Fruit fly (Drosophila melanogaster): ENCODE results near the gene RpS14b.
A peak's percentile ranks its signal among the peaks of the same experiment; 100 is the strongest.

Gene RpS14b

DNA sequence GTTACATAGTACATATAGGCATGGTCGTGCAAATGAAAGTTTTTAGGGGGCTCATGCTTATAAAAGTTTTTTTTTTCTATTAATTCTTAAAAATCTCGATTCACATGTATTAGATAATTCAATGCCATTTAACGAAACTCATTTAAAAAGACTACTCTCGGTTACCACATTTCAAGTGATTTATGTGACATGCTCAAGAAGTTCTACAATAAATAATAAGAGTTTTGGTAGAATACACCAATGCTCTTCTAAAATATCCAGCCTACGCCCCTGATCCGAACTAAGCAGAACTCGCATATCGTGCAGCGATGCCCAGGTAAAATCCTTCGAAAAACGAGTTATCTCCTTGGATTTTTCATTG is 42.2 kb upstream of the RpS14b start (continued):
- TF ChIP-seq hkb (optimal IDR thresholded peaks at IDR 0.05) (no peak), hkb (GFP tag; IDR thresholded peaks at IDR 0.05) (no peak), Xrp1 (GFP tag; IDR thresholded peaks at IDR 0.05) (peak; percentile 42; the same call in 1 of the 2 replicates), phol (tag; optimal IDR thresholded peaks at IDR 0.05) (peak; percentile 23), bsh (GFP tag; optimal IDR thresholded peaks at IDR 0.05) (peak; percentile 15 to 23), CG17829 (tag; optimal IDR thresholded peaks at IDR 0.05) (peak; percentile 4), Fer1 (GFP tag; optimal IDR thresholded peaks at IDR 0.05) (no peak), CG17385 (GFP tag; optimal IDR thresholded peaks at IDR 0.05) (peak; percentile 8), CG30403 (GFP tag; optimal IDR thresholded peaks at IDR 0.05) (peak; percentile 18), CG16813 (GFP tag; IDR thresholded peaks at IDR 0.05; ENCODE audit: partially characterized antibody) (no peak), lola (GFP tag; optimal IDR thresholded peaks at IDR 0.05) (peak in 1 of 3 experiments; percentile 47), CG2678 (tag; optimal IDR thresholded peaks at IDR 0.05) (peak; percentile 29)

dm6 chrX:7893411-7894122 is 41.1 kb upstream of the RpS14b start, which contains the start of the genes CG45089, ND-MNLL and p115:
TSS of gene CG45089 (minus strand) at chrX:7893798.
TSS of gene ND-MNLL (minus strand) at chrX:7893798.
TSS of gene p115 (plus strand) at chrX:7894031.
- TF ChIP-seq CG13123 (GFP tag; optimal IDR thresholded peaks at IDR 0.05) (no peak), fd64A (GFP tag; optimal IDR thresholded peaks at IDR 0.05) (no peak), ro (GFP tag; IDR thresholded peaks at IDR 0.05) (no peak), bowl (GFP tag; IDR thresholded peaks at IDR 0.05) (no peak), Hand (GFP tag; optimal IDR thresholded peaks at IDR 0.05) (no peak), sc (optimal IDR thresholded peaks at IDR 0.05) (no peak), sc (GFP tag; optimal IDR thresholded peaks at IDR 0.05) (peak; percentile 6), CG3407 (GFP tag; optimal IDR thresholded peaks at IDR 0.05) (peak; percentile 14), CG30403 (GFP tag; optimal IDR thresholded peaks at IDR 0.05) (peak; percentile 75), CG11398 (GFP tag; optimal IDR thresholded peaks at IDR 0.05) (no peak), CG6765 (GFP tag; optimal IDR thresholded peaks at IDR 0.05) (peak; percentile 30), Mrtf (GFP tag; IDR thresholded peaks at IDR 0.05) (no peak), CG16813 (GFP tag; IDR thresholded peaks at IDR 0.05; ENCODE audit: partially characterized antibody) (peak; percentile 58), kah (GFP tag; optimal IDR thresholded peaks at IDR 0.05) (no peak), vvl (GFP tag; IDR thresholded peaks at IDR 0.05) (peak; percentile 70), CG2116 (GFP tag; optimal IDR thresholded peaks at IDR 0.05) (peak; percentile 82), H15 (GFP tag; IDR thresholded peaks at IDR 0.05) (0 out of 3 replicates have a peak, but pooled peaks have one; percentile 14), Deaf1 (tag; optimal IDR thresholded peaks at IDR 0.05) (peak; percentile 15), CG30020 (tag; optimal IDR thresholded peaks at IDR 0.05) (peak; percentile 67), Camta (GFP tag; optimal IDR thresholded peaks at IDR 0.05) (no peak), Drgx (GFP tag; IDR thresholded peaks at IDR 0.05) (0 out of 2 replicates have a peak, but pooled peaks have one; percentile 20), p53 (GFP tag; optimal IDR thresholded peaks at IDR 0.05) (peak; percentile 68), NC2α (GFP tag; optimal IDR thresholded peaks at IDR 0.05) (no peak), Tbp (GFP tag; optimal IDR thresholded peaks at IDR 0.05) (no peak), so (GFP tag; IDR thresholded peaks at IDR 0.05) (no peak), CG4820 (GFP tag; optimal IDR thresholded peaks at IDR 0.05) (peak; percentile 36), vnd (GFP tag; IDR thresholded peaks at IDR 0.05; ENCODE audit: partially characterized antibody) (no peak), CG18011 (GFP tag; optimal IDR thresholded peaks at IDR 0.05) (peak; percentile 29), CG10654 (GFP tag; optimal IDR thresholded peaks at IDR 0.05) (peak; percentile 54), CG4617 (GFP tag; optimal IDR thresholded peaks at IDR 0.05; ENCODE audit: borderline replicate concordance) (peak; percentile 56), CG3281 (GFP tag; optimal IDR thresholded peaks at IDR 0.05) (peak; percentile 53), CG5180 (GFP tag; optimal IDR thresholded peaks at IDR 0.05) (no peak), Jarid2 (GFP tag; optimal IDR thresholded peaks at IDR 0.05) (no peak), hkb (optimal IDR thresholded peaks at IDR 0.05) (no peak), hkb (GFP tag; IDR thresholded peaks at IDR 0.05) (peak; percentile 49), salm (tag; optimal IDR thresholded peaks at IDR 0.05) (no peak), CG12942 (GFP tag; optimal IDR thresholded peaks at IDR 0.05) (peak; percentile 48), CG6654 (GFP tag; optimal IDR thresholded peaks at IDR 0.05) (no peak), Eip74EF (GFP tag; optimal IDR thresholded peaks at IDR 0.05) (peak in 1 of 2 experiments; percentile 23), Atf6 (GFP tag; IDR thresholded peaks at IDR 0.05) (no peak)
